Fruit fly (Drosophila melanogaster) whole organism, embryonic: ENCODE measurements around the gene CG43245.

ENCODE experiments used
- Antp ChIP-seq: fragments of 200-800 bp; sonication (Bioruptor generic); optimal IDR thresholded peaks from 3 replicates; lab custom pipeline; 2016; ENCODE audit warnings: missing biosample characterization, missing genetic modification characterization
- CG10321 ChIP-seq: fragments of 200-800 bp; sonication (Bioruptor generic); IDR thresholded peaks from 2 replicates; pipeline ENCODE4 v1.3.6; 2022; ENCODE audit warnings: missing biosample characterization, missing genetic modification characterization
- CG10959 ChIP-seq: fragments of 200-800 bp; sonication (Bioruptor generic); IDR thresholded peaks from 2 replicates; pipeline ENCODE4 v1.3.6; 2022; ENCODE audit warnings: missing biosample characterization, missing genetic modification characterization
- CG11560 ChIP-seq: fragments of 200-800 bp; sonication (Bioruptor generic); IDR thresholded peaks from 3 replicates; pipeline ENCODE4 v1.3.6; 2022; ENCODE audit warnings: missing biosample characterization, missing genetic modification characterization
- CG13775 ChIP-seq: fragments of 200-800 bp; sonication (Bioruptor generic); optimal IDR thresholded peaks from 3 replicates; lab custom pipeline; 2017; ENCODE audit warnings: missing biosample characterization, mild to moderate bottlenecking, missing genetic modification characterization
- CG1603 ChIP-seq: fragments of 200-800 bp; sonication (Bioruptor generic); optimal IDR thresholded peaks from 2 replicates; lab custom pipeline; 2019; ENCODE audit warnings: missing biosample characterization, mild to moderate bottlenecking, missing genetic modification characterization, moderate library complexity
- CG17186 ChIP-seq: fragments of 200-800 bp; sonication (Bioruptor generic); optimal IDR thresholded peaks from 3 replicates; lab custom pipeline; 2017; ENCODE audit warnings: missing biosample characterization, missing genetic modification reagents, missing genetic modification characterization
- CG18764 ChIP-seq: fragments of 200-800 bp; sonication (Bioruptor generic); optimal IDR thresholded peaks from 3 replicates; lab custom pipeline; 2016; ENCODE audit warnings: missing biosample characterization, missing genetic modification characterization
- CG30020 ChIP-seq: fragments of 200-800 bp; optimal IDR thresholded peaks from 2 replicates; lab custom pipeline; 2019; ENCODE audit warnings: missing biosample characterization, mild to moderate bottlenecking, missing genetic modification characterization, moderate library complexity
- CG31224 ChIP-seq: fragments of 200-800 bp; sonication (Bioruptor generic); IDR thresholded peaks from 2 replicates; pipeline ENCODE4 v1.3.6; 2022; ENCODE audit warnings: missing biosample characterization, missing genetic modification characterization
- CG31365 ChIP-seq: fragments of 200-800 bp; sonication (Bioruptor generic); optimal IDR thresholded peaks from 2 replicates; lab custom pipeline; 2018; ENCODE audit warnings: missing biosample characterization, mild to moderate bottlenecking, missing genetic modification characterization
- CG32767 ChIP-seq: fragments of 200-800 bp; sonication (Bioruptor generic); IDR thresholded peaks from 2 replicates; pipeline ENCODE4 v1.3.6; 2022; ENCODE audit warnings: missing biosample characterization, missing genetic modification characterization
- CG34224 ChIP-seq: fragments of 200-800 bp; sonication (Bioruptor generic); IDR thresholded peaks from 3 replicates; pipeline ENCODE4 v1.3.6; 2022; ENCODE audit warnings: missing biosample characterization, missing genetic modification characterization; ENCODE audit not compliant: partially characterized antibody
- CG34376 ChIP-seq: fragments of 200-800 bp; sonication (Bioruptor generic); optimal IDR thresholded peaks from 2 replicates; lab custom pipeline; 2018; ENCODE audit warnings: missing biosample characterization, mild to moderate bottlenecking, missing genetic modification characterization
- CG4424 ChIP-seq: fragments of 200-800 bp; sonication (Bioruptor generic); optimal IDR thresholded peaks from 3 replicates; lab custom pipeline; 2016; ENCODE audit warnings: missing biosample characterization, missing genetic modification characterization
- CG4617 ChIP-seq: fragments of 200-800 bp; sonication (Bioruptor generic); optimal IDR thresholded peaks from 3 replicates; lab custom pipeline; 2016; ENCODE audit warnings: missing biosample characterization, missing genetic modification characterization, borderline replicate concordance
- CG6765 ChIP-seq: fragments of 200-800 bp; sonication (Bioruptor generic); optimal IDR thresholded peaks from 3 replicates; lab custom pipeline; 2017; ENCODE audit warnings: missing biosample characterization, mild to moderate bottlenecking, missing genetic modification characterization
- CG7271 ChIP-seq: fragments of 200-800 bp; sonication (Bioruptor generic); optimal IDR thresholded peaks from 2 replicates; lab custom pipeline; 2018; ENCODE audit warnings: missing biosample characterization, mild to moderate bottlenecking, missing genetic modification characterization, moderate library complexity
- CG9932 ChIP-seq: fragments of 200-800 bp; sonication (Bioruptor generic); IDR thresholded peaks from 2 replicates; pipeline ENCODE4 v1.3.6; 2022; ENCODE audit warnings: missing biosample characterization, missing genetic modification characterization
- Dbx ChIP-seq: fragments of 200-800 bp; sonication (Bioruptor generic); IDR thresholded peaks from 3 replicates; pipeline ENCODE4 v1.3.6; 2022; ENCODE audit warnings: missing biosample characterization, missing genetic modification characterization
- Dip2 ChIP-seq: fragments of 200-800 bp; sonication (Bioruptor generic); IDR thresholded peaks from 2 replicates; pipeline ENCODE4 v1.3.6; 2022; ENCODE audit warnings: missing biosample characterization, missing genetic modification characterization
- E2f1 ChIP-seq: fragments of 200-800 bp; sonication (Bioruptor generic); IDR thresholded peaks from 2 replicates; pipeline ENCODE4 v1.3.6; 2022; ENCODE audit warnings: missing biosample characterization, missing genetic modification characterization
- Elba2 ChIP-seq: fragments of 200-800 bp; sonication (Bioruptor generic); optimal IDR thresholded peaks from 3 replicates; lab custom pipeline; 2016; ENCODE audit warnings: missing biosample characterization, missing genetic modification characterization
- HmgD ChIP-seq: fragments of 200-800 bp; sonication (Bioruptor generic); optimal IDR thresholded peaks from 3 replicates; lab custom pipeline; 2016; ENCODE audit warnings: missing biosample characterization, missing genetic modification characterization
- Hr39 ChIP-seq: fragments of >200 bp; optimal IDR thresholded peaks from 2 replicates; lab custom pipeline; 2017
- Hr51 ChIP-seq, 2 experiments: fragments of 200-800 bp; sonication (Bioruptor generic); optimal IDR thresholded peaks; 2 replicates in 1 of 2; 3 replicates in 1 of 2; lab custom pipeline; 2016 to 2018; ENCODE audit warnings: missing biosample characterization in 2 of 2, missing genetic modification characterization in 2 of 2, mild to moderate bottlenecking in 1 of 2, moderate library complexity in 1 of 2
- Hsf ChIP-seq: fragments of 200-800 bp; sonication (Bioruptor generic); optimal IDR thresholded peaks from 3 replicates; lab custom pipeline; 2016; ENCODE audit warnings: missing biosample characterization, missing genetic modification characterization
- NFAT ChIP-seq: fragments of 200-800 bp; sonication (Bioruptor generic); IDR thresholded peaks from 2 replicates; pipeline ENCODE4 v1.3.6; 2022; ENCODE audit warnings: missing biosample characterization, missing genetic modification characterization
- Oli ChIP-seq: fragments of 200-800 bp; sonication (Bioruptor generic); optimal IDR thresholded peaks from 2 replicates; lab custom pipeline; 2018; ENCODE audit warnings: missing biosample characterization, mild to moderate bottlenecking, missing genetic modification characterization, moderate library complexity
- Opbp ChIP-seq: fragments of 200-800 bp; sonication (Bioruptor generic); IDR thresholded peaks from 3 replicates; pipeline ENCODE4 v1.3.6; 2022; ENCODE audit warnings: missing biosample characterization, missing genetic modification characterization; ENCODE audit not compliant: partially characterized antibody
- Rfx ChIP-seq: fragments of 200-800 bp; sonication (Bioruptor generic); IDR thresholded peaks from 2 replicates; pipeline ENCODE4 v1.3.6; 2022; ENCODE audit warnings: missing biosample characterization, missing genetic modification characterization
- Rx ChIP-seq: fragments of 200-800 bp; sonication (Bioruptor generic); IDR thresholded peaks from 2 replicates; pipeline ENCODE4 v1.3.6; 2022; ENCODE audit warnings: missing biosample characterization, missing genetic modification characterization
- Sry-δ ChIP-seq: fragments of 200-800 bp; sonication (Bioruptor generic); optimal IDR thresholded peaks from 2 replicates; lab custom pipeline; 2016; ENCODE audit warnings: missing biosample characterization, missing genetic modification characterization
- Stat92E ChIP-seq, 3 experiments: fragments of >200 bp in 2 of 3; fragments of 200-800 bp in 1 of 3; sonication (Bioruptor generic) in 1 of 3; optimal IDR thresholded peaks; 2 replicates each; lab custom pipeline; 2017 to 2019; ENCODE audit warnings: missing biosample characterization in 3 of 3, missing genetic modification characterization in 3 of 3, mild to moderate bottlenecking in 1 of 3, moderate library complexity in 1 of 3
- Usf ChIP-seq: fragments of 200-800 bp; sonication (Bioruptor generic); optimal IDR thresholded peaks from 2 replicates; lab custom pipeline; 2017; ENCODE audit warnings: missing genotype, missing biosample characterization, missing genetic modification characterization
- Vsx1 ChIP-seq: fragments of 200-800 bp; sonication (Bioruptor generic); optimal IDR thresholded peaks from 2 replicates; lab custom pipeline; 2017; ENCODE audit warnings: missing biosample characterization, mild to moderate bottlenecking, missing genetic modification characterization, missing genetic modification reagents
- ap ChIP-seq: fragments of 200-800 bp; sonication (Bioruptor generic); IDR thresholded peaks from 2 replicates; pipeline ENCODE4 v1.3.6; 2022; ENCODE audit warnings: missing biosample characterization, missing genetic modification characterization
- chif ChIP-seq, 2 experiments: fragments of 200-800 bp; sonication (Bioruptor generic); optimal IDR thresholded peaks; 3 replicates each; lab custom pipeline; 2016; ENCODE audit warnings: missing biosample characterization in 2 of 2, missing genetic modification characterization in 2 of 2
- chn ChIP-seq: fragments of 200-800 bp; sonication (Bioruptor generic); optimal IDR thresholded peaks from 2 replicates; lab custom pipeline; 2016; ENCODE audit warnings: missing biosample characterization, missing genetic modification characterization
- fd64A ChIP-seq: fragments of 200-800 bp; sonication (Bioruptor generic); optimal IDR thresholded peaks from 3 replicates; lab custom pipeline; 2018; ENCODE audit warnings: missing biosample characterization, mild to moderate bottlenecking, missing genetic modification characterization
- jing ChIP-seq: fragments of 200-800 bp; sonication (Bioruptor generic); optimal IDR thresholded peaks from 2 replicates; lab custom pipeline; 2018; ENCODE audit warnings: missing biosample characterization, mild to moderate bottlenecking, missing genetic modification characterization
- ken ChIP-seq: fragments of 200-800 bp; sonication (Bioruptor generic); IDR thresholded peaks from 3 replicates; pipeline ENCODE4 v1.3.6; 2022; ENCODE audit warnings: missing biosample characterization, missing genetic modification characterization
- mirr ChIP-seq: fragments of 200-800 bp; sonication (Bioruptor generic); optimal IDR thresholded peaks from 3 replicates; lab custom pipeline; 2018; ENCODE audit warnings: missing biosample characterization, mild to moderate bottlenecking, missing genetic modification characterization
- mld ChIP-seq: fragments of 200-800 bp; sonication (Bioruptor generic); IDR thresholded peaks from 3 replicates; pipeline ENCODE4 v1.3.6; 2022; ENCODE audit warnings: missing biosample characterization, missing genetic modification characterization; ENCODE audit not compliant: partially characterized antibody
- onecut ChIP-seq: fragments of 200-800 bp; sonication (Bioruptor generic); IDR thresholded peaks from 2 replicates; pipeline ENCODE4 v1.3.6; 2022; ENCODE audit warnings: missing biosample characterization, missing genetic modification characterization
- sim ChIP-seq: fragments of 200-800 bp; sonication (Bioruptor generic); IDR thresholded peaks from 2 replicates; pipeline ENCODE4 v1.3.6; 2022; ENCODE audit warnings: missing biosample characterization, missing genetic modification characterization
- sima ChIP-seq: fragments of 200-800 bp; sonication (Bioruptor generic); optimal IDR thresholded peaks from 2 replicates; lab custom pipeline; 2016; ENCODE audit warnings: missing biosample characterization, missing genetic modification characterization
- ssp ChIP-seq: fragments of 200-800 bp; sonication (Bioruptor generic); IDR thresholded peaks from 2 replicates; pipeline ENCODE4 v1.3.6; 2022; ENCODE audit warnings: missing biosample characterization, missing genetic modification characterization
- tio ChIP-seq: fragments of 200-800 bp; sonication (Bioruptor generic); optimal IDR thresholded peaks from 2 replicates; lab custom pipeline; 2017; ENCODE audit warnings: missing biosample characterization, missing genetic modification characterization, inconsistent platforms
- vfl ChIP-seq: fragments of 200-800 bp; sonication (Bioruptor generic); optimal IDR thresholded peaks from 2 replicates; lab custom pipeline; 2016; ENCODE audit warnings: missing biosample characterization, missing genetic modification characterization
- vnd ChIP-seq: fragments of 200-800 bp; sonication (Bioruptor generic); IDR thresholded peaks from 3 replicates; pipeline ENCODE4 v1.3.6; 2022; ENCODE audit warnings: missing biosample characterization, missing genetic modification characterization; ENCODE audit not compliant: partially characterized antibody

CG43245 gene

DNA sequence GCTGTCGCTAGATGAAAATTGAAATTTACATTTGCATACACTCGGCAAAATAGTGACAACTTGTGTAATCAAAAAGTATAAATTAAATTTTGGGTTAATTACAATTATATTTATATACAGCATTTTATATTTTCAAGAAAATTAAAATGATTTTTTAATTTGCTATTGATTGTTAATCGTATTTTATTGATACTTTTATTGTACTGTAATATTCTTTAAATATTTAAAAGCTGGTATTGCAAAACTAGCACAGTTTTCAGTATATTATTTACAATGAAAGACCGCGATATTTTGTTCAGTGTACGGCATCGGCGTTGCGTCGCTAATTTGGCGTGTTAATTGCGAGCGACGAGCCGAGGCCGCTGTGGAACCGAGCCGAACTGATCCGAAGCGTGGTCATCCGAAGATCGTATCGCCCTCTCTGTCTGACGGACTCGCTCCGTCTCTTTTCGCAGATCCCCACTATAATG, 19.1 kb upstream of the CG43245 start (continued):
- peak; percentile 65 for TF ChIP-seq CG10321 (GFP tag; lab: Robert Waterston, UW)
- peak; percentile 49; the same call in 1 of the 2 replicates for TF ChIP-seq CG10959 (GFP tag; lab: Robert Waterston, UW)
- TF ChIP-seq CG18764 (GFP tag; lab: Kevin White, UChicago): peak; percentile 91
- peak; percentile 61; the same call in 1 of the 2 replicates for TF ChIP-seq sim (GFP tag; lab: Robert Waterston, UW)
- peak; percentile 68; the same call in 1 of the 2 replicates for TF ChIP-seq Dip2 (GFP tag; lab: Robert Waterston, UW)
- peak; percentile 87 for TF ChIP-seq Vsx1
- no peak for TF ChIP-seq Hr39
- peak; percentile 83 for TF ChIP-seq ap (GFP tag; lab: Robert Waterston, UW)
- TF ChIP-seq tio (GFP tag; lab: Kevin White, UChicago): peak; percentile 94
- TF ChIP-seq ken (GFP tag; lab: Robert Waterston, UW): 0 out of 3 replicates have a peak, but pooled peaks have one; percentile 28
- peak; percentile 47 for TF ChIP-seq Antp
- peak; percentile 96 for TF ChIP-seq CG32767 (GFP tag; lab: Robert Waterston, UW)
- peak; percentile 79 for TF ChIP-seq jing (GFP tag; lab: Kevin White, UChicago)
- peak; percentile 60 for TF ChIP-seq vfl (GFP tag; lab: Kevin White, UChicago)
- no peak for TF ChIP-seq Opbp (GFP tag; lab: Robert Waterston, UW)
- peak; percentile 95 for TF ChIP-seq CG13775 (GFP tag; lab: Kevin White, UChicago)
- TF ChIP-seq fd64A (GFP tag; lab: Kevin White, UChicago): peak; percentile 61
- peak; percentile 29 for TF ChIP-seq CG17186
- TF ChIP-seq CG11560 (tag; lab: Robert Waterston, UW): peak; percentile 89
- peak; percentile 93 for TF ChIP-seq Usf (GFP tag; lab: Kevin White, UChicago)
- TF ChIP-seq CG6765 (GFP tag; lab: Kevin White, UChicago): peak; percentile 96
- no peak for TF ChIP-seq mld (GFP tag; lab: Robert Waterston, UW)
- TF ChIP-seq CG34376 (GFP tag; lab: Kevin White, UChicago): peak; percentile 90
- peak; percentile 53 for TF ChIP-seq mirr (GFP tag; lab: Kevin White, UChicago)
- no peak for TF ChIP-seq Elba2
- peak; percentile 82 for TF ChIP-seq onecut
- peak; percentile 72 for TF ChIP-seq CG4617
- TF ChIP-seq CG9932 (GFP tag; lab: Robert Waterston, UW): peak; percentile 96
- no peak for TF ChIP-seq CG34224 (GFP tag; lab: Robert Waterston, UW)
- TF ChIP-seq CG1603 (tag; lab: Kevin White, UChicago): peak; percentile 69
- peak; percentile 88 for TF ChIP-seq NFAT (GFP tag; lab: Robert Waterston, UW)
- TF ChIP-seq CG4424: peak; percentile 96
- TF ChIP-seq vnd (GFP tag; lab: Robert Waterston, UW): no peak
- peak in 1 of 3 experiments; percentile 40 for TF ChIP-seq Stat92E (GFP tag; optimal IDR thresholded peaks at IDR 0.05; lab: Kevin White, UChicago)
- TF ChIP-seq Dbx (GFP tag; lab: Robert Waterston, UW): peak; percentile 97
- TF ChIP-seq Hr51 (GFP tag; optimal IDR thresholded peaks at IDR 0.05; lab: Kevin White, UChicago): peak; percentile 63 to 99
- peak; percentile 97 for TF ChIP-seq Oli (tag; lab: Kevin White, UChicago)
- TF ChIP-seq Rx (GFP tag; lab: Robert Waterston, UW): peak; percentile 63; the same call in 1 of the 2 replicates
- TF ChIP-seq chif (GFP tag; optimal IDR thresholded peaks at IDR 0.05; lab: Kevin White, UChicago): peak; percentile 67 to 68
- TF ChIP-seq CG31224: peak; percentile 91
- TF ChIP-seq Sry-δ: peak; percentile 14
- TF ChIP-seq sima (GFP tag; lab: Kevin White, UChicago): no peak
- TF ChIP-seq CG30020 (tag; lab: Kevin White, UChicago): peak; percentile 82
- TF ChIP-seq Rfx (GFP tag; lab: Robert Waterston, UW): peak; percentile 97
- peak; percentile 76 for TF ChIP-seq CG7271 (tag; lab: Kevin White, UChicago)
- peak; percentile 73 for TF ChIP-seq chn (GFP tag; lab: Kevin White, UChicago)
- TF ChIP-seq CG31365 (tag; lab: Kevin White, UChicago): peak; percentile 45
- peak; percentile 89 for TF ChIP-seq ssp
- peak; percentile 94 for TF ChIP-seq E2f1 (GFP tag; lab: Robert Waterston, UW)
- TF ChIP-seq Hsf (GFP tag; lab: Kevin White, UChicago): peak; percentile 82
- no peak for TF ChIP-seq HmgD
